Worm (Caenorhabditis elegans): ENCODE data around the gene clc-3.

clc-3 gene

DNA sequence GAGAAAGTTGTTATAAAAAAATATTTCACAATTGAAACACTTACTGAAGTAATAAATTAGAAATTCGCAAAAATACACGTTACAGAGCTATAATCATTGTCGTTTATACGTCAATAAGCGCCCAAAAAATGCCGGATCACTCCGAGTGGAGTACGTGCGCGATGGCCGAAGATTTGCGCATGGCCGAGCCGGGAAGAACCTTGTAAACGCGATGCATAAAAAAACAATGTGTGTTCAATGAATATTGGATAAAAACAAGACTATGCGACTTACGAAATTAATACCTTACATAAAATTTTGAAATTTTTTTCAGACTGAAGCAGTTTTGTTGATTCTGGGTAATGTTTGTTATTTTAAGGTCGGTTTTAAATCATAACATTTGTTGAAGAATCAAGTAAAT, 4.6 kb upstream of the clc-3 start, which contains the start of gene sorf-1:
sorf-1 (minus strand) TSS at position 135 of the 400 bp plus-strand sequence.
- no peak for TF ChIP-seq W03F9.2 (tag; optimal IDR thresholded peaks at IDR 0.05)
- TF ChIP-seq dao-5 (tag; optimal IDR thresholded peaks at IDR 0.05) = no peak
- no peak for TF ChIP-seq him-1 (tag; optimal IDR thresholded peaks at IDR 0.05)

DNA sequence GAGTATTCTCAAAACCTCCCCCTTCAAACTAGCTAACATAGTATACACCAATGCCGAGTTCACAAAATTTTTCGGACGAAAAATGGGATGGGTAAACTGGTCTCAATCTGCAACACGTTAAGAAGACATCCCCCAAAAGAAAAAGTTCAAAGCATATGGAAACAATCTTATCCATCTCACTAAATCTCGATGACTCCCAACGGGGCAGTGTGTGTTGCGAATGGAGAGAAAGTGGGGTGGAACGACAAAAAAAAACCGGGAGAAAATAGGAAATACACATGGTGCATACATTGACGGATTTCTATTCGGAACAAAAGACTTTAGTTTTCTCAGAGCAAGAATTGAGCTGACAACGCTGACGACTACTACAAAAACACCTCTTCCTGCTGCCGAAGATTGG, 778 bp upstream of the clc-3 start:
- no peak for TF ChIP-seq him-1 (tag; optimal IDR thresholded peaks at IDR 0.05)
- TF ChIP-seq dao-5 (tag; optimal IDR thresholded peaks at IDR 0.05) = no peak
- TF ChIP-seq W03F9.2 (tag; optimal IDR thresholded peaks at IDR 0.05) = no peak

DNA sequence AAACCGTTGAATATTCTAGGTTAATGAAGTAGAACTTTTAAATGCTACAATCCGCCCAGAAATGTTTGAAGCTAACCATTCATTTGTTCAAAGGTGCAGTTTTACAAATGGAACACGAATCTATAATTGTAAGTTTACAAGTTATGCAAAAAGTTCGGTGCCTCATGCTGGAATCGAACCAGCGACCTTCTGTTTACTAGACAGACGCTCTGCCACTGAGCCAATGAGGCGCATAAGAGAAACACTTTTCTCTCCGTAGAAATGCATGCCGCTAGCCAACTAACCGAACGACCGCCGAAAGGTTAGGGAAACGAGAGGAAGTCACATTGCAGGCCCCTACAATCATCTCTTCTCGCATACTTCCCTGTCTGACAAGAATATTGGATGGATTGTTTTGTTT, 3.3 kb downstream of the clc-3 start:
- TF ChIP-seq dao-5 (tag; optimal IDR thresholded peaks at IDR 0.05) (peak; percentile 27), him-1 (tag; optimal IDR thresholded peaks at IDR 0.05) (peak; percentile 85), W03F9.2 (tag; optimal IDR thresholded peaks at IDR 0.05) (no peak)

DNA sequence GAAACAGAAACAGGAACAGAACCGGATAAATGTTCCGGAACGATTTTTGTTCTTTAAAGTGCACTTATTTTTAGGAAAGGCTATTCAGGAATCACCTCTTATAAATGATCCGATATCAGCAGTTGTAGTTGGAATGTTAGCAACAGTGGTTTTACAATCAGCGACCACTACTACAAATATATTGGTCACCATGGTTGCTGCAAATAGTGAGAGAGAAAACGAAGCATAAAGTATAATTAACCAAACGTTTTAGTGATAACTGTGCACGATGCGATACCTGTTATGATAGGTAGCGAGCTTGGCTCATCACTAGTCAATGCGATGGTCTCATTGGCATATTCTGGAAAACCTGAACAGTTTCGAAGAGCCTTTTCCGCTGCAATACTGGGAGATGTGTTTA, 5.1 kb downstream of the clc-3 start:
- TF ChIP-seq W03F9.2 (tag; optimal IDR thresholded peaks at IDR 0.05) (no peak), him-1 (tag; optimal IDR thresholded peaks at IDR 0.05) (no peak), dao-5 (tag; optimal IDR thresholded peaks at IDR 0.05) (no peak)

DNA sequence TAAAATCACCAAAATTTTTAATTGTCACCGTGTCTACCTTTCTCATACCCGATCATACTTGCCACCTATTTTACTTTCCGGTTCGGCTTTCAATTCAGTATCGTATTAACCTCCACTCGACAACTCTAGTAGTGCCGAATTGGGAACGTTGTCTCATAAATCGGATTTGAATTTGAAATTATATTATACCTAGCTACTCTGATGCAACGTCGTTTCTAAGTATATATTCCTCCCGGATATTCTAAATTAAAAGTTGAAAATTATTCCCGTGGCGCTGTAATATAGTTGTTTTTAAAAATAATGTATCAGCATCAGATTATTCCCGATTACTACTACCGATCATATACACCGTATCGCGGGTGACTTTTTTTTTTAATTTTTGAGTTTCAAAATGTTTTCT, 5.9 kb downstream of the clc-3 start, which contains the start of gene ZK563.2:
ZK563.2 (plus strand) TSS at position 301 of the 400 bp plus-strand sequence.
- TF ChIP-seq dao-5 (tag; optimal IDR thresholded peaks at IDR 0.05) (no peak), W03F9.2 (tag; optimal IDR thresholded peaks at IDR 0.05) (no peak), him-1 (tag; optimal IDR thresholded peaks at IDR 0.05) (no peak)

DNA sequence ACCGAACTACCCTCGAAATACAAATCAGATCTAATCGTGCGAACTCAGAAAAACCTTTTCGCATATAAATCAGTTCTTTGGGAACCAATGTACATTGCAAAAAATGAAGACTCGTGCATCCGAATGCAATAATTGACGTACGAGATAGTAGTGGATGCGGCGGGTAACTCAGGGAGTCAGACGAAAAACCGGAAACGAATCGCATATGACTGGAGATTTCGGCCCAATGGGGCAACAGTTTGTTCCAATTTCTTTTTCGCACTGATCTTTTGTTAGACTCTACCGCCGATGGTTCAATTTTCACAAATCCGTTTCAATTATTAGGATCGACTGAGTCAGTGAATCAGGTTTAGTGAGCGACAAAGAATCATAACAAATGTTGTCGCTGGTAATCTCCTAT, 7.8 kb downstream of the clc-3 start:
- no peak for TF ChIP-seq W03F9.2 (tag; optimal IDR thresholded peaks at IDR 0.05)
- no peak for TF ChIP-seq him-1 (tag; optimal IDR thresholded peaks at IDR 0.05)
- TF ChIP-seq dao-5 (tag; optimal IDR thresholded peaks at IDR 0.05) = no peak

DNA sequence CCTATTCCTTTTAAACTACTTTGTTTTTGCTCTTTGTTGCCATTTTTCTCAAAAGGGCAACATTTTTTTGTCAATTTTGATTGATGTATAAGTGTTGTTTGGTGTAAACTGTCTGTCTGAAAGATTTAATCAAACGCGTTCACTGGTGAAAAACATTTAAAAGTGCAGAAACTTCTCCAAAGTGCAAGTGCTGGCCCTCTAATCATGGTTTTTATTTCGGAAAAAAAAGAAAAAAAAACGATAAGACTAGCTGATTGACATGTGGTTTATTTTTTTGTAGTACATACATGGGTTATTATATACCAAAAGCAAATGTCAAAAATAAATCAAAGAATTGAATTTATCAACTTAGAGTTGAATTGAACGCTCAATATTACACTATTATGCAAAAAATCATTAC, 12.2 kb downstream of the clc-3 start, which contains the start of gene dhs-26:
dhs-26 (minus strand) TSS at position 116 of the 400 bp plus-strand sequence.
- no peak for TF ChIP-seq him-1 (tag; optimal IDR thresholded peaks at IDR 0.05)
- TF ChIP-seq W03F9.2 (tag; optimal IDR thresholded peaks at IDR 0.05) = no peak
- TF ChIP-seq dao-5 (tag; optimal IDR thresholded peaks at IDR 0.05) = no peak

DNA sequence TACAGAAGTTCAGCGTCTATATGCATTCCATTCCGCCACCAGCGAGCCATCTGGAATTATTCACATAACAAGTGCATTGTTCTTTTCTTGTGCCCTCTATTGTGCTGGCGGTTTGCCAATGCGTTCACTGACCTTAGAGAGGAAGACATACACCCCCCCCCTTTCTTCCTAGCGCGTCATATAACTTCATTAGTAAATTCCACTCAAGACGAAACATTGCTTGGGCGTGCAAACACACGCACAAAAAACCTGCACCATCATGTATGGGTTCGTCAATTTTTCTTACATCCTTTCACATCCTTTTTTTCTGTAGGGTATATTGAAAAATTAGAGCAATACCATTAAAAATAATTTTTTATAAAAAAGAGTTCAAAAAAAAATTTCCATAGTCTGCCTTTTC, 23.0 kb downstream of the clc-3 start, which contains the start of gene ZK816.1:
ZK816.1 (plus strand) TSS at position 187 of the 400 bp plus-strand sequence.
- TF ChIP-seq W03F9.2 (tag; optimal IDR thresholded peaks at IDR 0.05) (no peak), dao-5 (tag; optimal IDR thresholded peaks at IDR 0.05) (no peak)

DNA sequence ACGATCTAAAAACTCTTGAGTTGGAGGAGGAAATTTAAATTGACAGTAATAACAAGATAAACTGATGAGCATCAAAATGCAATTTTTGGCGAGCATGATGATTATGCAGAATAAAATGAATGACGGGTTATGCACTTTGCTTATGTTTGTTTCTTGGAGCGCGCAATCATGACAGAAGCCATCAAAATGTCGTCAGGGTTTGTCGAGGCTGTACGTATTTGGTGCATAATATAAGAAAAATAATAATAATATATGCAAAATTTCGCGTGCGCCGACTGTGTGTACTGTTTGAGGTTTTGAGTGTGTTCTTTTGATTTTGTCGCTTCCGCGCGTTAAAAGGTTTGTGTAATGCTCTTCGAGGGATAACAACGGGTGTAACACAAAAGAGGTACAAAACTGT, 24.2 kb downstream of the clc-3 start, which contains the start of gene nspg-4:
nspg-4 (minus strand) TSS at position 101 of the 400 bp plus-strand sequence.
- TF ChIP-seq him-1 (tag; optimal IDR thresholded peaks at IDR 0.05) = no peak
- TF ChIP-seq dao-5 (tag; optimal IDR thresholded peaks at IDR 0.05) = no peak
- TF ChIP-seq W03F9.2 (tag; optimal IDR thresholded peaks at IDR 0.05) = no peak

DNA sequence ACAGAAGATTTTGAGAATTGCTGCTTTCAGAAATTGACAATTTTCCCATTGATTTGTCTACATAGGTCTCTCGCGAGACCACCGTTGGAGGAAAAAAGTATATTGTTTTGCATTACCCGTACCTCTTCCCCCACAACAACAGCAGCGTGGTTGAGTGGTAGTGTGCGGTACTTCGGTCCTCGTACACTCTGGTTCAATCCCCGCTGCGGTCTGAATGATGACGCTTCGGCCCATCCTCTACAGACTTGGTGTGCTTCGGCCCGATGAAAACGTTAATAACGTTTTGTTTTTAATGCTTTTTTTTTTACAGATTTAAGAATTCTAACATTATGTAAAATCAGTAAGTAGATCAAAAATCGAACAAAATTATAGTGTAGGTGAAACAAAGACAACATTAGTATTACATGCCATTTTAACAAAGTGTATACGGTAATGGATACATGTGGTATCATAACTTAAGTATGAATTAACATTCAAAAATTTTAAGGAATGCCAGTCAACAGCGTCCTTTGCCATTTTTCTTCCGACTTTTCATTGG, 26.6 kb downstream of the clc-3 start, which contains the start of gene ZK816.3:
ZK816.3 (plus strand) TSS at position 488 of the 538 bp plus-strand sequence.
- TF ChIP-seq him-1 (tag; optimal IDR thresholded peaks at IDR 0.05) = no peak
- no peak for TF ChIP-seq W03F9.2 (tag; optimal IDR thresholded peaks at IDR 0.05)
- no peak for TF ChIP-seq dao-5 (tag; optimal IDR thresholded peaks at IDR 0.05)

DNA sequence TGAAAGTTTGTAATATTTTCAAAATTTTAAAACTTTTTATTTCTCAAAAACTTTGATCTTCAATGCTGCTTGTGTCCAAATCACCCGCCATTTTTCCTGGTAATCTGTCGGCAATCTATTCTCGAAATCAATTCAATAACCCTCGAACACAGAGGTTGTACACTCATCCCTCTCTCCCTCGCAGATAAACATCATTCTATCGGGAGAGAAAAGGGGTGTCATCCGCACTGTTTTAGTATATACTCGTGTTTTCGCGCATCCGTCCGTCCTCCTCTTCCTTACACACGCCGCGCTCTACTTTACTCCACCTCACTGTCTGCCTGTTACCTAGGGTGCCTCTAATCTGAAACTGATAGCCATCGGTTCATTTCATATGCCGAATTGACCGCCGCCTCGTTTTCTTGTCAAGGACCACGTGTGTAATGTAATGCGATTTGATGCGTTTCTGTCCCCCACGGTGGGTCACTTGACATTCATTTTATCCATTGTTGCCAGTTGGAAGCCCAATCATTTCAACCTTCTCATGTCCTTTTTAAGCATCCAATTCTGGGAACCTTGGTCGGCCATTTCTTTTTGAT, 30.8 kb downstream of the clc-3 start:
- TF ChIP-seq dao-5 (tag; optimal IDR thresholded peaks at IDR 0.05) (no peak), him-1 (tag; optimal IDR thresholded peaks at IDR 0.05) (no peak), W03F9.2 (tag; optimal IDR thresholded peaks at IDR 0.05) (no peak)

DNA sequence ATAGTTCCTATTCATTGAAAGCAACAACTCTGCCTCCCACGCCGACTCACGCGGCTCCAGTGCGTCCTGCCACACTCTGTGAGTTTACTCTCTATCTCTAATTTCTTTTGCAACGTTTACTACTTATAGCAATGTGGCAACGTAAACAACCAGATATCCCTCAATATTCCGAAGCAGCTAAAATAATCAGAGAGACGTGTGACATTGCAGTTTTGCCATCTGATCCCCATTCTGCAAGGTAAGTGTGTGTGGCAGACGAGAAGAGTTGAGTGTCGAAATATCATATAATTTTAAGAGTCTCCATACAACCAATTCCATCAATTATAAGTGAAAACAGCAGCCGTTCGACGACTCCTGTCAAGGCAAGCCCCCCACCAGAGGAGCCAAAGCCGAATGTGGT, 34.7 kb downstream of the clc-3 start:
- TF ChIP-seq W03F9.2 (tag; optimal IDR thresholded peaks at IDR 0.05) = no peak
- TF ChIP-seq him-1 (tag; optimal IDR thresholded peaks at IDR 0.05) = no peak
- TF ChIP-seq dao-5 (tag; optimal IDR thresholded peaks at IDR 0.05) = no peak

DNA sequence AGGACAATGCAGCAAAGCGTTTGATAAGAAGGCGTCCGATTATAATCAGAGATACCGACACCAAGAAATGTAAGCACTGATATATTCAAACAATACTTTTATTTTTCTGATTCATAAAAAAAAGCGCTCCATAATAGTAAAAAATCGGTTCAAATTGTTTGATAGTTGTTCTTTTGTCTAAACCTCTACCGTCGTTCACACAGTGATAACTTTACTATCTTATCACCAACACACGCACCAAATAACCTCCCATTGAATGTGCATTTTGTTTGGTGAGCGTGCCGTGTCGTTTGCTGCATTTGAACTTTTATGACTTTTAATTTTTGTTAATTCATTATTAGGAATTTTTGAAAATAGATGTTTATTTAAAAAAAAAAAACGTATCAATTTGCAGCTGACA, 40.4 kb downstream of the clc-3 start:
- TF ChIP-seq dao-5 (tag; optimal IDR thresholded peaks at IDR 0.05) (no peak), him-1 (tag; optimal IDR thresholded peaks at IDR 0.05) (no peak), W03F9.2 (tag; optimal IDR thresholded peaks at IDR 0.05) (no peak)

DNA sequence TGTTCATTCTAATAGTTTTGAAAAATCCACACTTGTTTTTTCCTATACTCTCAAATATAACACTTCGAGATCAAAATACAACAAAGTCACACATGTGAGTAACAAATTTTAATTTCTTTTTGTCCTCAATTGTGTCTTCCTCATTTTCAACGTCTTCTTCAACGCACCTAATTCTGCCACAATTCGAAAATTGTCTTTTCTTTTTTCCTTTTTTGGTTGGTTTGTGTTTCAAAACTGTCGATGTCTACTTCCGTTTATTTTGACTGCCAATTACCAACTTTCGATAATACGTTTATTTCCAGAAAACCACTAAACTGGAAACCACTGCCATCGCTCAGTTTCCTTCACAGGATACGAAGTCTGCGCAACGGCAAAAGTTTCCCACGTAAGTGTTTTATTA, 41.7 kb downstream of the clc-3 start, which contains the start of gene F11D5.1:
F11D5.1 (plus strand) TSS at position 301 of the 400 bp plus-strand sequence.
- TF ChIP-seq W03F9.2 (tag; optimal IDR thresholded peaks at IDR 0.05) (no peak), him-1 (tag; optimal IDR thresholded peaks at IDR 0.05) (no peak), dao-5 (tag; optimal IDR thresholded peaks at IDR 0.05) (no peak)

Measured in whole organism, L4/young adult.